Worm (Caenorhabditis elegans) whole organism, L1 larva: Measurements from ENCODE around the gene T28C6.7.

Experiments
- aha-1 ChIP-seq: fragments of 150-350 bp; optimal IDR thresholded peaks from 2 replicates; lab custom pipeline; 2014; ENCODE audit warnings: missing biosample characterization, missing genetic modification characterization
- hpl-2 ChIP-seq: fragments of 150-350 bp; optimal IDR thresholded peaks from 2 replicates; lab custom pipeline; 2014; ENCODE audit warnings: missing biosample characterization, missing genetic modification reagents, missing genetic modification characterization
- lin-35 ChIP-seq, 2 experiments: fragments of 150-350 bp; optimal IDR thresholded peaks; 2 replicates each; lab custom pipeline; 2014; ENCODE audit warnings: missing biosample characterization in 2 of 2, missing genetic modification characterization in 2 of 2, missing genetic modification reagents in 2 of 2
- lsy-2 ChIP-seq, 2 experiments: fragments of 150-350 bp; optimal IDR thresholded peaks; 2 replicates each; lab custom pipeline; 2014; ENCODE audit warnings: missing biosample characterization in 2 of 2, missing genetic modification characterization in 2 of 2

- TF ChIP-seq lin-35 (GFP tag; optimal IDR thresholded peaks at IDR 0.05; lab: Kevin White, UChicago) (no peak), lsy-2 (tag; optimal IDR thresholded peaks at IDR 0.05; lab: Kevin White, UChicago) (no peak), hpl-2 (no peak), aha-1 (tag; lab: Kevin White, UChicago) (no peak)
Observed at ce11 chrIV:8817639-8818038, 10.0 kb upstream of the T28C6.7 start, which contains the start of gene T28C6.10.
